Worm (Caenorhabditis elegans): ENCODE measurements around the gene Y38E10A.14.
A peak's percentile ranks its signal among the peaks of the same experiment; 100 is the strongest.

Gene Y38E10A.14

DNA sequence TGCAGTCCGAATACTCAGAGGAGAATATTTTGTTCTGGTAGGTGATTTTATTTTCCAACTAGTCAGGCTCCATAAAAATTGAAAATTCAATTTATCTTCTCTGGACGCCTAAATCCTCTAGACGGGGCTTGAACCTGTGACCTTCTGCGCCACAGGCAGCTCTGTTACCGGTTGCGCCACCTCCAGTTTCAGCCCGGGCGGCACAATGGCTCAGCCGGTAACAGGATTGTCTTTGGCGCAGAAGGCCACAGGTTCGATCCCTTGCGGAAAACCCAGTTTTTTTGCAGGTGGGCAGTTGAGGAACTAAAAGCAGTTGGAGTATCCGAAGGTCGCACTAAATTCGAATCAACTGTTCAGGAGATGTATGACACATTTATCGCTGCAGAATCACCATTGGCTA, 45.5 kb upstream of the Y38E10A.14 start:
- TF ChIP-seq mef-2 (tag; optimal IDR thresholded peaks at IDR 0.05) (no peak), pax-3 (tag; optimal IDR thresholded peaks at IDR 0.05) (no peak), egl-27 (tag; optimal IDR thresholded peaks at IDR 0.05) (no peak), efl-3 (GFP tag; optimal IDR thresholded peaks at IDR 0.05) (no peak), fkh-10 (GFP tag; optimal IDR thresholded peaks at IDR 0.05) (no peak), dpl-1 (GFP tag; optimal IDR thresholded peaks at IDR 0.05) (no peak), nhr-90 (tag; optimal IDR thresholded peaks at IDR 0.05; ENCODE audit: poor library complexity) (no peak), dsc-1 (tag; optimal IDR thresholded peaks at IDR 0.05) (no peak), aly-2 (tag; optimal IDR thresholded peaks at IDR 0.05) (no peak)

DNA sequence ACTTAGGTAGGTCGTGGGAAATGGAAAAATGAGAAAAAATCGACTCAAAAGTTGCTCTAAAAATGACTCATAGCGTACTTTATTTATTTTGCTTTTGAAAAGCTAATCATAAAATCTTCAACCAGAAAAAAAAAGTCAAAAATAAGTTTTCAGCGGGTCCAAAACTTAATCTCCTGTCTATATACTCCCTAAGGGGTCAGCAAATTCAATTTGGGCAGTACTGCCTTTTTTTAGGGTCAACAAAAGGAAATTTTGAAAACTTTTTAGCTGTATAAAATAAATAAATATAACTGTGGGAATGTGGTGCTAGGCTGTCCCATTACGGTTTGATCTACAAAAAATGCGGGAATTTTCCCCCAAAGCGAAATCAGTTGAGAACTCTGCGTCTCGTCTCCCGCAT, 45.0 kb upstream of the Y38E10A.14 start:
- TF ChIP-seq lin-14 (GFP tag; optimal IDR thresholded peaks at IDR 0.05) (peak; percentile 1), fkh-10 (GFP tag; optimal IDR thresholded peaks at IDR 0.05) (peak; percentile 69), mdl-1 (tag; optimal IDR thresholded peaks at IDR 0.05) (no peak), unc-130 (tag; optimal IDR thresholded peaks at IDR 0.05) (no peak)

DNA sequence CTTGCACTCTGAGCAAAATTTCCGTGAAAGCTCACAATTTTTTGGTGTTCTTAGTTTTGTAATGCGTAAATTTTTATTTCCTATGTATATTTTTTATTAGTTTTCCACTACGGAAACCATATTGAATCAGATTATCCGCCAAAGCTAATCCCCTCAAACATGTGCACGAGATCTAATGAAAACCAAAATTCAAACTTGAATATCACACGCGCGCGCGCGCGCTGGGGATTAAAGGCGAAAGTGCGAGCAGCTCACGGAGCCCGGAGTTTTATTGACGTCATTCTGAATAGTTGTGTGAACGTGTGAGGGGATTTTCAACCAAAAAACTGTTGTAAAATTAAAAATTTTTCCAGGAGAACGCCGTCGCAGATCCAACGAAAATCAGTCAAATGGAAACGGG, 44.5 kb upstream of the Y38E10A.14 start:
- TF ChIP-seq fkh-8 (tag; optimal IDR thresholded peaks at IDR 0.05) (peak; percentile 82), nhr-84 (tag; optimal IDR thresholded peaks at IDR 0.05) (no peak), ceh-82 (tag; optimal IDR thresholded peaks at IDR 0.05) (no peak), hlh-17 (GFP tag; optimal IDR thresholded peaks at IDR 0.05; ENCODE audit: borderline replicate concordance) (no peak), snpc-4 (tag; optimal IDR thresholded peaks at IDR 0.05) (no peak), xbp-1 (tag; optimal IDR thresholded peaks at IDR 0.05) (no peak), nhr-71 (tag; optimal IDR thresholded peaks at IDR 0.05) (peak; percentile 17), ztf-4 (tag; optimal IDR thresholded peaks at IDR 0.05) (no peak), ces-1 (GFP tag; optimal IDR thresholded peaks at IDR 0.05) (no peak), jun-1 (tag; optimal IDR thresholded peaks at IDR 0.05) (no peak), elt-3 (tag; optimal IDR thresholded peaks at IDR 0.05) (no peak), dsc-1 (tag; optimal IDR thresholded peaks at IDR 0.05) (peak; percentile 88), swsn-7 (tag; optimal IDR thresholded peaks at IDR 0.05) (peak; percentile 3), pax-3 (tag; optimal IDR thresholded peaks at IDR 0.05) (peak; percentile 69), F16B12.6 (tag; optimal IDR thresholded peaks at IDR 0.05) (no peak), nhr-20 (tag; optimal IDR thresholded peaks at IDR 0.05) (peak; percentile 6), lir-3 (tag; optimal IDR thresholded peaks at IDR 0.05; ENCODE audit: poor library complexity) (no peak), nhr-47 (tag; optimal IDR thresholded peaks at IDR 0.05) (peak; percentile 44), C04F5.9 (tag; optimal IDR thresholded peaks at IDR 0.05) (no peak), hlh-4 (tag; optimal IDR thresholded peaks at IDR 0.05) (no peak), aha-1 (tag; optimal IDR thresholded peaks at IDR 0.05) (no peak), mef-2 (tag; optimal IDR thresholded peaks at IDR 0.05) (no peak), efl-3 (GFP tag; optimal IDR thresholded peaks at IDR 0.05) (no peak), egl-13 (tag; optimal IDR thresholded peaks at IDR 0.05) (peak; percentile 21), nhr-12 (tag; optimal IDR thresholded peaks at IDR 0.05) (no peak), nhr-28 (tag; optimal IDR thresholded peaks at IDR 0.05) (no peak), ceh-90 (tag; optimal IDR thresholded peaks at IDR 0.05) (no peak), fkh-4 (tag; optimal IDR thresholded peaks at IDR 0.05; ENCODE audit: borderline replicate concordance) (peak; percentile 32), nhr-76 (tag; optimal IDR thresholded peaks at IDR 0.05) (no peak), sox-4 (tag; optimal IDR thresholded peaks at IDR 0.05) (no peak), blmp-1 (tag; optimal IDR thresholded peaks at IDR 0.05) (no peak), egl-27 (tag; optimal IDR thresholded peaks at IDR 0.05) (no peak)

Measured in whole organism, L1 larva.